Fruit fly (Drosophila melanogaster): ENCODE measurements around the gene bc10.
A peak's percentile ranks its signal among the peaks of the same experiment; 100 is the strongest.

The bc10 gene

DNA sequence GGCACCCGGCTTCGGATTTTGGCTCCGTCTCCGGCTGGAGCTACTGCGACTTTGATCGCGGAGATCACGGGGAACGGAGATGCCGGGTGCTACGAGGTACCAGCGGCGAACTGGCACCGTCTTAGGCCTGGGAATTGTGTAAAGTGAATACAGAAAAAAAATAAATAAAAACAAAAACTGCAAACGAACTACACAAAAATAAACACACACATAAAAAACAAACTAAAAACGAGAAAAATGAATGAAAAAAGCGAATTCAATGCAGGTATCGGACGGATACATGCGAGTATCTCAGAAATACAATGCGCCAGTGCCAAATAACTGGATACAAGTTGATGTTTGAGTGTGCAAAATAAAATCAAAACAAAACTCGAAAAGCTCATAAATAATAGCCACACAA lies 14.7 kb downstream of the bc10 start (continued):
- TF ChIP-seq corto (GFP tag; optimal IDR thresholded peaks at IDR 0.05) (no peak), Ets65A (GFP tag) (peak; percentile 89), Rx (GFP tag; IDR thresholded peaks at IDR 0.05) (no peak), br (optimal IDR thresholded peaks at IDR 0.05) (no peak), CG9932 (GFP tag; IDR thresholded peaks at IDR 0.05) (0 out of 2 replicates have a peak, but pooled peaks have one; percentile 34)

DNA sequence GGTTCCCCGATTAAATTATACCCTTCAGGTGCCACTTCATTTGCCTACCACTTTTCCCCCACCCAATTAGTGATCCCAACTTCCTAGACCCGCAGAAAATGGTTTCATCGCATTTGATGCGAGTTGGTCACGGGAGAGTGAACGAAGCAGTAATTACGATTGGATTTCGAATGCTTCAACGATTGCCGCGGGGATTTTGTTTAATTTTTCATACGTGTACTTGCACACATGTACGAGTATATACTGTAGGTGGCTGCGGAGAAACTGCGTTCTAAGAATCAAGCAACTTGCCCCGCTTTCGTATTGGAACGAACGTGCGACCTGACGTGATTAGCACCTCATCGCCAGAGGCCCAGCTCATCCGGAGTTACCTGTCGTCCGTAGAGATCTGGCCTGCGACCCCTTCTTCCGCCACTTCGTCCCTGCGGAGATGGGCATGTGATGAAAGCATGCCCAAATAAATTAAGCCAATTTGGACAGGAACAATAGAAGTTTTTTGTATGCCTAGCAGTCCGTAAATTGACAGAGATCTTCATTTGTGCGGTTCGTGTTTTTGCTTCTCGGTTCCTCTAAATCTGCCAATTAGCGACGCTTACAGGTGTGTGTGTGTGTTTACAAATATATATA lies 15.6 kb downstream of the bc10 start:
- TF ChIP-seq da (GFP tag; optimal IDR thresholded peaks at IDR 0.05) (no peak), CG10462 (GFP tag; optimal IDR thresholded peaks at IDR 0.05) (no peak), Hmx (GFP tag; optimal IDR thresholded peaks at IDR 0.05) (no peak), CG34422 (GFP tag; IDR thresholded peaks at IDR 0.05) (0 out of 3 replicates have a peak, but pooled peaks have one; percentile 9), CG1603 (tag; optimal IDR thresholded peaks at IDR 0.05) (no peak), CG7987 (GFP tag; optimal IDR thresholded peaks at IDR 0.05) (peak; percentile 2), chinmo (GFP tag; IDR thresholded peaks at IDR 0.05; ENCODE audit: partially characterized antibody) (0 out of 4 replicates have a peak, but pooled peaks have one; percentile 32), grau (tag; optimal IDR thresholded peaks at IDR 0.05) (peak; percentile 62), fd96Cb (tag; optimal IDR thresholded peaks at IDR 0.05) (no peak), cwo (GFP tag; optimal IDR thresholded peaks at IDR 0.05) (peak; percentile 51), CG17912 (GFP tag; optimal IDR thresholded peaks at IDR 0.05) (no peak), sob (GFP tag; IDR thresholded peaks at IDR 0.05) (0 out of 2 replicates have a peak, but pooled peaks have one; percentile 23), CG13894 (tag; optimal IDR thresholded peaks at IDR 0.05) (no peak), nom (GFP tag; optimal IDR thresholded peaks at IDR 0.05) (no peak), CG11093 (GFP tag; IDR thresholded peaks at IDR 0.05) (no peak), HLHmδ (GFP tag; optimal IDR thresholded peaks at IDR 0.05) (no peak), slbo (GFP tag; IDR thresholded peaks at IDR 0.05) (0 out of 2 replicates have a peak, but pooled peaks have one; percentile 12), CG1024 (GFP tag; IDR thresholded peaks at IDR 0.05) (no peak), CG13287 (GFP tag; IDR thresholded peaks at IDR 0.05; ENCODE audit: partially characterized antibody) (no peak), CG1832 (GFP tag; optimal IDR thresholded peaks at IDR 0.05) (no peak), CG2116 (GFP tag; optimal IDR thresholded peaks at IDR 0.05) (no peak), trem (tag; optimal IDR thresholded peaks at IDR 0.05) (no peak), Awh (GFP tag; IDR thresholded peaks at IDR 0.05) (no peak), CG2199 (GFP tag; IDR thresholded peaks at IDR 0.05) (no peak), jigr1 (GFP tag; IDR thresholded peaks at IDR 0.05) (no peak), HLH3B (GFP tag; IDR thresholded peaks at IDR 0.05) (0 out of 2 replicates have a peak, but pooled peaks have one; percentile 7), sqz (GFP tag; optimal IDR thresholded peaks at IDR 0.05) (no peak), yki (optimal IDR thresholded peaks at IDR 0.05) (no peak), CG9932 (GFP tag; IDR thresholded peaks at IDR 0.05) (no peak), otp (GFP tag; IDR thresholded peaks at IDR 0.05) (peak; percentile 61; the same call in 2 of the 3 replicates), ci (GFP tag; IDR thresholded peaks at IDR 0.05) (0 out of 3 replicates have a peak, but pooled peaks have one; percentile 23), CG14050 (GFP tag; IDR thresholded peaks at IDR 0.05) (no peak), CG16813 (GFP tag; IDR thresholded peaks at IDR 0.05; ENCODE audit: partially characterized antibody) (no peak), CG6175 (GFP tag; IDR thresholded peaks at IDR 0.05) (0 out of 3 replicates have a peak, but pooled peaks have one; percentile 10), Fer3 (tag; optimal IDR thresholded peaks at IDR 0.05) (no peak)

DNA sequence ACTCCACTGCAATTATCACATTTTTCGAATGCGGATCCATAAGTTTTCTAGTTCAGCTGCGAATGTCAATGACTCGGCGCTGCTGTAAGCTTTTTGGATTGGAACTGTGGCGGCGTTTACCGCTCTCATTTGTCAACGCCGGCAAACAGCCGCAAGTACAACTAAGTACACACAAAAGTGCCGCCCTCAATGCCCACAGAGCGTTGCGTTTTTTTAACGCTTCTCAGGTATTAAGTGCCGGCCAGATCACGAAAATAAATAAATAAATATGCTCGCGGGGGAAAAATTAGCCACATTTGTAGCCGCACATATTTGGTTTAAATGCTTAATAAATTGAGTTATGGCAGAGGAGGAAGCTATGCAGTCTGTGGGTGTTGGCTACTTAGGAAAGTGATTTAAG lies 16.5 kb downstream of the bc10 start:
- TF ChIP-seq danr (GFP tag; IDR thresholded peaks at IDR 0.05), result no peak
- no peak for TF ChIP-seq dati (GFP tag; IDR thresholded peaks at IDR 0.05)
- TF ChIP-seq Lpt (GFP tag; optimal IDR thresholded peaks at IDR 0.05), result no peak
- TF ChIP-seq CG7786 (GFP tag; optimal IDR thresholded peaks at IDR 0.05), result no peak
- no peak for TF ChIP-seq grau (tag; optimal IDR thresholded peaks at IDR 0.05)
- TF ChIP-seq HmgD (GFP tag; optimal IDR thresholded peaks at IDR 0.05), result no peak
- no peak for TF ChIP-seq CG7556 (GFP tag; optimal IDR thresholded peaks at IDR 0.05)
- TF ChIP-seq Vsx1 (GFP tag; optimal IDR thresholded peaks at IDR 0.05), result no peak
- TF ChIP-seq crc (GFP tag; optimal IDR thresholded peaks at IDR 0.05), result no peak
- peak; percentile 33 for TF ChIP-seq sens (GFP tag)
- TF ChIP-seq CG10959 (GFP tag; IDR thresholded peaks at IDR 0.05), result no peak
- 0 out of 2 replicates have a peak, but pooled peaks have one; percentile 9 for TF ChIP-seq CG14441 (GFP tag; IDR thresholded peaks at IDR 0.05)
- TF ChIP-seq Chrac-16 (GFP tag; optimal IDR thresholded peaks at IDR 0.05), result no peak
- TF ChIP-seq CG31388 (GFP tag; optimal IDR thresholded peaks at IDR 0.05), result no peak
